ENCODE assay signal across 1 fruit fly cellular context in the genomic region with DNA sequence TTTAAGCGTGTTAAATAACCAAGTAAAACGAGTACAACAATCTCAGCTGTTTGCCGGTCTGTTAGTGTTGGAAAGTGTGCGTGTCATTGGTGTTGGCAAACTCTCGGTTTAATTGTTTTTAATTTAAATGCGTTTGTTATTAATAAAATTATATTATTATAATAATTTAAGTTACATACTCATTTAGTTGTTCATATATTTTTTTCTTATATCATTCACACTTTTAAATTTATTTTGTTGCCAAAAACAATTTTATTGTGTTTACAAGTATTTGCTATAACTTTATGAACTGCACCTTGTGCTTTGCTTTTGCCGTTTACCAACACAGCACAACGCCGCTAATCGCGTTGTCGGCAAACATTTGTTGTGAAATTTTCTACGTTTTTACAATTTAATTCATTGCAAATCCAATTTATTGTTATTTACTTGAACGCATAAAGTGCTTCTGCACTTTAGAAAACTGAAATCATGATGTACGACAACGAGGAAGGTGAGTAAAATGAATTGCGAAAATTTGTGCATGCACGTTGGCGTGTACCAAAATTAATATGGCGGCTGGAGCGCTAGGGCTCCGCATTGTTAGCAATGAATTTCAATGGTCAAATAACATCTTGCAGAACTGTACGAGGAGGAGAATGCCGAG.
A peak's percentile ranks its signal among the peaks of the same experiment; 100 is the strongest.
TF ChIP-seq lines count a peak whose summit lies in the region.

Gene 140up, minus strand, starts transcription at position 70 of the 643 bp plus-strand sequence.
Gene Polr2B, plus strand, starts transcription at position 313 of the 643 bp plus-strand sequence.

TF ChIP-seq in whole organism, embryonic, 481 proteins besides CTCF, POLR2A, EP300 and RAD21 (continued from another document and continues in another):
- TF ChIP-seq CG1832 (GFP tag; optimal IDR thresholded peaks at IDR 0.05; lab: Kevin White, UChicago) (no peak), usp (GFP tag; optimal IDR thresholded peaks at IDR 0.05; lab: Kevin White, UChicago) (no peak), Usf (GFP tag; optimal IDR thresholded peaks at IDR 0.05; lab: Kevin White, UChicago) (peak; percentile 85), CG3065 (GFP tag; optimal IDR thresholded peaks at IDR 0.05; lab: Kevin White, UChicago) (peak; percentile 92), nerfin-2 (GFP tag; IDR thresholded peaks at IDR 0.05; lab: Robert Waterston, UW; ENCODE audit: partially characterized antibody) (no peak), danr (GFP tag; IDR thresholded peaks at IDR 0.05; lab: Robert Waterston, UW) (peak; percentile 84), CG1602 (GFP tag; optimal IDR thresholded peaks at IDR 0.05; lab: Kevin White, UChicago) (peak; percentile 94), vnd (GFP tag; IDR thresholded peaks at IDR 0.05; lab: Robert Waterston, UW; ENCODE audit: partially characterized antibody) (no peak), fru (optimal IDR thresholded peaks at IDR 0.05; lab: Kevin White, UChicago) (no peak), bowl (GFP tag; IDR thresholded peaks at IDR 0.05; lab: Robert Waterston, UW) (peak; percentile 72; the same call in 1 of the 2 replicates), CG10274 (GFP tag; optimal IDR thresholded peaks at IDR 0.05; lab: Kevin White, UChicago) (peak; percentile 64), ro (GFP tag; IDR thresholded peaks at IDR 0.05; lab: Robert Waterston, UW) (peak; percentile 57; the same call in 1 of the 2 replicates), Hmx (GFP tag; optimal IDR thresholded peaks at IDR 0.05; lab: Kevin White, UChicago) (peak; percentile 26), Ravus (GFP tag; IDR thresholded peaks at IDR 0.05; lab: Robert Waterston, UW) (peak; percentile 80), CG33557 (GFP tag; optimal IDR thresholded peaks at IDR 0.05; lab: Kevin White, UChicago) (peak; percentile 93), Elba2 (GFP tag; optimal IDR thresholded peaks at IDR 0.05; lab: Kevin White, UChicago) (peak; percentile 70), tgo (GFP tag; IDR thresholded peaks at IDR 0.05; lab: Robert Waterston, UW) (peak; percentile 95), CG18599 (GFP tag; optimal IDR thresholded peaks at IDR 0.05; lab: Kevin White, UChicago) (peak; percentile 95), cad (GFP tag; optimal IDR thresholded peaks at IDR 0.05; lab: Kevin White, UChicago) (no peak), hbn (GFP tag; IDR thresholded peaks at IDR 0.05; lab: Robert Waterston, UW; ENCODE audit: partially characterized antibody) (no peak), CG17328 (GFP tag; IDR thresholded peaks at IDR 0.05; lab: Robert Waterston, UW) (peak; percentile 87), CG15696 (tag; optimal IDR thresholded peaks at IDR 0.05; lab: Kevin White, UChicago) (peak; percentile 93), CG5953 (GFP tag; IDR thresholded peaks at IDR 0.05; lab: Robert Waterston, UW) (peak; percentile 59), CG2678 (tag; optimal IDR thresholded peaks at IDR 0.05; lab: Kevin White, UChicago) (peak; percentile 94), CG2129 (GFP tag; IDR thresholded peaks at IDR 0.05; lab: Robert Waterston, UW; ENCODE audit: partially characterized antibody) (no peak), Nf-YC (tag; optimal IDR thresholded peaks at IDR 0.05; lab: Kevin White, UChicago) (peak; percentile 86), Camta (GFP tag; optimal IDR thresholded peaks at IDR 0.05; lab: Kevin White, UChicago) (peak; percentile 70), CHES-1-like (GFP tag; optimal IDR thresholded peaks at IDR 0.05; lab: Kevin White, UChicago) (peak; percentile 76), jumu (GFP tag; optimal IDR thresholded peaks at IDR 0.05; lab: Kevin White, UChicago) (peak; percentile 76), Kr (GFP tag; optimal IDR thresholded peaks at IDR 0.05; lab: Kevin White, UChicago) (no peak), Sry-δ (GFP tag; optimal IDR thresholded peaks at IDR 0.05; lab: Kevin White, UChicago) (peak; percentile 34), chif (GFP tag; optimal IDR thresholded peaks at IDR 0.05; lab: Kevin White, UChicago) (peak; percentile 60 to 76), toy (GFP tag; IDR thresholded peaks at IDR 0.05; lab: Robert Waterston, UW) (peak; percentile 85), PHDP (tag; optimal IDR thresholded peaks at IDR 0.05; lab: Kevin White, UChicago) (peak; percentile 95), Mad (GFP tag; optimal IDR thresholded peaks at IDR 0.05; lab: Kevin White, UChicago) (peak; percentile 89), CG14014 (GFP tag; IDR thresholded peaks at IDR 0.05; lab: Robert Waterston, UW) (peak; percentile 88), twi (tag; optimal IDR thresholded peaks at IDR 0.05; lab: Kevin White, UChicago) (peak; percentile 90), CG4328 (GFP tag; optimal IDR thresholded peaks at IDR 0.05; lab: Kevin White, UChicago) (peak; percentile 92), CG11398 (GFP tag; optimal IDR thresholded peaks at IDR 0.05; lab: Kevin White, UChicago) (peak; percentile 49), slp2 (GFP tag; optimal IDR thresholded peaks at IDR 0.05; lab: Kevin White, UChicago) (peak; percentile 29), CG1529 (GFP tag; optimal IDR thresholded peaks at IDR 0.05; lab: Kevin White, UChicago) (peak; percentile 81), gsb (GFP tag; IDR thresholded peaks at IDR 0.05; lab: Robert Waterston, UW) (peak; percentile 84), Awh (GFP tag; IDR thresholded peaks at IDR 0.05; lab: Robert Waterston, UW) (peak; percentile 89), CG17568 (GFP tag; optimal IDR thresholded peaks at IDR 0.05; lab: Kevin White, UChicago) (peak; percentile 57), CG10267 (tag; optimal IDR thresholded peaks at IDR 0.05; lab: Kevin White, UChicago) (peak; percentile 100), Dad (GFP tag; optimal IDR thresholded peaks at IDR 0.05; lab: Kevin White, UChicago) (peak; percentile 52), bcd (GFP tag; optimal IDR thresholded peaks at IDR 0.05; lab: Kevin White, UChicago) (peak; percentile 93), her (GFP tag; optimal IDR thresholded peaks at IDR 0.05; lab: Kevin White, UChicago) (peak; percentile 38), fu2 (GFP tag; optimal IDR thresholded peaks at IDR 0.05; lab: Kevin White, UChicago) (peak; percentile 73), tx (GFP tag; optimal IDR thresholded peaks at IDR 0.05; lab: Kevin White, UChicago) (peak; percentile 71), Gsc (GFP tag; IDR thresholded peaks at IDR 0.05; lab: Robert Waterston, UW) (peak; percentile 53; the same call in 1 of the 2 replicates), Bdp1 (GFP tag; optimal IDR thresholded peaks at IDR 0.05; lab: Kevin White, UChicago) (peak; percentile 78), H2.0 (GFP tag; IDR thresholded peaks at IDR 0.05; lab: Robert Waterston, UW) (peak; percentile 87), CG14441 (GFP tag; IDR thresholded peaks at IDR 0.05; lab: Robert Waterston, UW) (peak; percentile 92), Sin3A (optimal IDR thresholded peaks at IDR 0.05; lab: Kevin White, UChicago) (peak; percentile 29), Dip2 (GFP tag; IDR thresholded peaks at IDR 0.05; lab: Robert Waterston, UW) (peak; percentile 44; the same call in 1 of the 2 replicates), yki (optimal IDR thresholded peaks at IDR 0.05; lab: Kevin White, UChicago) (no peak), sna (GFP tag; IDR thresholded peaks at IDR 0.05; lab: Robert Waterston, UW; ENCODE audit: partially characterized antibody) (no peak), sob (GFP tag; IDR thresholded peaks at IDR 0.05; lab: Robert Waterston, UW) (peak; percentile 98), eyg (GFP tag; optimal IDR thresholded peaks at IDR 0.05; lab: Kevin White, UChicago) (peak; percentile 38), CG14050 (GFP tag; IDR thresholded peaks at IDR 0.05; lab: Robert Waterston, UW) (peak; percentile 90), CG1233 (GFP tag; optimal IDR thresholded peaks at IDR 0.05; lab: Kevin White, UChicago) (peak; percentile 92), gce (GFP tag; IDR thresholded peaks at IDR 0.05; lab: Robert Waterston, UW) (peak; percentile 63; the same call in 2 of the 3 replicates), CG11093 (GFP tag; IDR thresholded peaks at IDR 0.05; lab: Robert Waterston, UW) (peak; percentile 84), knrl (GFP tag; IDR thresholded peaks at IDR 0.05; lab: Robert Waterston, UW; ENCODE audit: partially characterized antibody) (no peak; the same call in 2 of the 3 replicates), hth (optimal IDR thresholded peaks at IDR 0.05; lab: Kevin White, UChicago) (no peak), sens-2 (GFP tag; IDR thresholded peaks at IDR 0.05; lab: Robert Waterston, UW) (0 out of 2 replicates have a peak, but pooled peaks have one; percentile 36), ems (GFP tag; optimal IDR thresholded peaks at IDR 0.05; lab: Kevin White, UChicago) (peak; percentile 82), Dek (tag; optimal IDR thresholded peaks at IDR 0.05; lab: Kevin White, UChicago) (peak; percentile 90), CG17361 (GFP tag; IDR thresholded peaks at IDR 0.05; lab: Robert Waterston, UW) (peak; percentile 97), onecut (GFP tag; IDR thresholded peaks at IDR 0.05; lab: Robert Waterston, UW) (peak; percentile 75), CG7372 (GFP tag; IDR thresholded peaks at IDR 0.05; lab: Robert Waterston, UW) (peak; percentile 93), p53 (GFP tag; optimal IDR thresholded peaks at IDR 0.05; lab: Kevin White, UChicago) (peak; percentile 2), oc (tag; optimal IDR thresholded peaks at IDR 0.05; lab: Kevin White, UChicago) (peak; percentile 89), Trl (optimal IDR thresholded peaks at IDR 0.05; lab: Kevin White, UChicago) (no peak), Trl (GFP tag; optimal IDR thresholded peaks at IDR 0.05; lab: Kevin White, UChicago) (peak; percentile 75), zen (tag; optimal IDR thresholded peaks at IDR 0.05; lab: Kevin White, UChicago) (peak; percentile 93), CG16815 (GFP tag; optimal IDR thresholded peaks at IDR 0.05; lab: Kevin White, UChicago) (peak; percentile 91), CG18619 (GFP tag; optimal IDR thresholded peaks at IDR 0.05; lab: Kevin White, UChicago) (peak; percentile 91), sqz (GFP tag; optimal IDR thresholded peaks at IDR 0.05; lab: Kevin White, UChicago) (peak; percentile 80), tup (GFP tag; optimal IDR thresholded peaks at IDR 0.05; lab: Kevin White, UChicago) (peak; percentile 78), CG15479 (GFP tag; optimal IDR thresholded peaks at IDR 0.05; lab: Kevin White, UChicago) (no peak), run (tag; optimal IDR thresholded peaks at IDR 0.05; lab: Kevin White, UChicago) (peak; percentile 63), gcm (GFP tag; optimal IDR thresholded peaks at IDR 0.05; lab: Kevin White, UChicago) (peak; percentile 89), CG7556 (GFP tag; optimal IDR thresholded peaks at IDR 0.05; lab: Kevin White, UChicago) (peak; percentile 92), CG7963 (GFP tag; IDR thresholded peaks at IDR 0.05; lab: Robert Waterston, UW; ENCODE audit: partially characterized antibody) (no peak), amos (GFP tag; IDR thresholded peaks at IDR 0.05; lab: Robert Waterston, UW; ENCODE audit: partially characterized antibody) (0 out of 2 replicates have a peak, but pooled peaks have one; percentile 4), HLH4C (GFP tag; IDR thresholded peaks at IDR 0.05; lab: Robert Waterston, UW; ENCODE audit: partially characterized antibody) (no peak), CG43689 (GFP tag; IDR thresholded peaks at IDR 0.05; lab: Robert Waterston, UW) (peak; percentile 74), sr (GFP tag; IDR thresholded peaks at IDR 0.05; lab: Robert Waterston, UW) (peak; percentile 44; the same call in 1 of the 3 replicates), lmd (GFP tag; IDR thresholded peaks at IDR 0.05; lab: Robert Waterston, UW) (peak; percentile 95), az2 (GFP tag; optimal IDR thresholded peaks at IDR 0.05; lab: Kevin White, UChicago) (peak; percentile 95), mld (GFP tag; IDR thresholded peaks at IDR 0.05; lab: Robert Waterston, UW; ENCODE audit: partially characterized antibody) (no peak), CG4282 (GFP tag; optimal IDR thresholded peaks at IDR 0.05; lab: Kevin White, UChicago) (peak; percentile 46), CG9932 (GFP tag; IDR thresholded peaks at IDR 0.05; lab: Robert Waterston, UW) (peak; percentile 97), kay (GFP tag; optimal IDR thresholded peaks at IDR 0.05; lab: Kevin White, UChicago) (peak; percentile 87), grn (GFP tag; optimal IDR thresholded peaks at IDR 0.05; lab: Kevin White, UChicago) (no peak), cwo (GFP tag; optimal IDR thresholded peaks at IDR 0.05; lab: Kevin White, UChicago) (peak; percentile 83), CG11723 (GFP tag; optimal IDR thresholded peaks at IDR 0.05; lab: Kevin White, UChicago) (peak; percentile 85), peb (GFP tag; IDR thresholded peaks at IDR 0.05; lab: Robert Waterston, UW) (peak; percentile 81), CG6813 (GFP tag; optimal IDR thresholded peaks at IDR 0.05; lab: Kevin White, UChicago) (peak; percentile 74), CG15514 (GFP tag; optimal IDR thresholded peaks at IDR 0.05; lab: Kevin White, UChicago) (peak; percentile 82), CG11085 (GFP tag; IDR thresholded peaks at IDR 0.05; lab: Robert Waterston, UW) (peak; percentile 94), aop (GFP tag; IDR thresholded peaks at IDR 0.05; lab: Robert Waterston, UW) (no peak), Bgb (GFP tag; IDR thresholded peaks at IDR 0.05; lab: Robert Waterston, UW; ENCODE audit: partially characterized antibody) (no peak), HLH54F (GFP tag; optimal IDR thresholded peaks at IDR 0.05; lab: Kevin White, UChicago) (peak; percentile 83), CG13424 (tag; optimal IDR thresholded peaks at IDR 0.05; lab: Kevin White, UChicago) (peak; percentile 95), pita (GFP tag; optimal IDR thresholded peaks at IDR 0.05; lab: Kevin White, UChicago) (no peak), Hr78 (GFP tag; optimal IDR thresholded peaks at IDR 0.05; lab: Kevin White, UChicago) (no peak), CG1647 (GFP tag; optimal IDR thresholded peaks at IDR 0.05; lab: Kevin White, UChicago) (peak; percentile 50), CG10321 (GFP tag; IDR thresholded peaks at IDR 0.05; lab: Robert Waterston, UW) (peak; percentile 48), Sox102F (GFP tag; optimal IDR thresholded peaks at IDR 0.05; lab: Kevin White, UChicago) (peak; percentile 95), psq (GFP tag; optimal IDR thresholded peaks at IDR 0.05; lab: Kevin White, UChicago) (peak; percentile 84), CG4707 (GFP tag; optimal IDR thresholded peaks at IDR 0.05; lab: Kevin White, UChicago) (peak; percentile 15), CG6683 (GFP tag; optimal IDR thresholded peaks at IDR 0.05; lab: Kevin White, UChicago) (no peak), HmgD (GFP tag; optimal IDR thresholded peaks at IDR 0.05; lab: Kevin White, UChicago) (peak; percentile 58), Dbx (GFP tag; IDR thresholded peaks at IDR 0.05; lab: Robert Waterston, UW) (peak; percentile 97), Mrtf (GFP tag; IDR thresholded peaks at IDR 0.05; lab: Robert Waterston, UW) (peak; percentile 88), CG7745 (tag; optimal IDR thresholded peaks at IDR 0.05; lab: Kevin White, UChicago) (no peak), ash1 (GFP tag; optimal IDR thresholded peaks at IDR 0.05; lab: Kevin White, UChicago) (no peak), ttk (GFP tag; IDR thresholded peaks at IDR 0.05; lab: Robert Waterston, UW) (peak; percentile 89)
